Worm (Caenorhabditis elegans) whole organism, L1 larva: ENCODE measurements around the gene wrm-1.

Experiments used
- egl-27 ChIP-seq, 2 experiments: fragments of 150-350 bp in 1 of 2; sonication (generic microtip); optimal IDR thresholded peaks; 3 replicates each; lab custom pipeline; 2017 to 2018; ENCODE audit warnings: missing biosample characterization in 2 of 2, missing genetic modification characterization in 2 of 2, missing genetic modification reagents in 2 of 2
- fkh-4 ChIP-seq: sonication (generic microtip); optimal IDR thresholded peaks from 2 replicates; lab custom pipeline; 2016; ENCODE audit warnings: missing compliant biosample characterization, missing genetic modification characterization, borderline replicate concordance
- jun-1 ChIP-seq: fragments of 150-350 bp; optimal IDR thresholded peaks from 2 replicates; lab custom pipeline; 2014; ENCODE audit warnings: missing biosample characterization, missing genetic modification reagents, missing genetic modification characterization
- lin-13 ChIP-seq: fragments of 150-350 bp; optimal IDR thresholded peaks from 2 replicates; lab custom pipeline; 2014; ENCODE audit warnings: missing biosample characterization, missing genetic modification reagents, missing genetic modification characterization
- lin-35 ChIP-seq, 2 experiments: fragments of 150-350 bp; optimal IDR thresholded peaks; 2 replicates each; lab custom pipeline; 2014; ENCODE audit warnings: missing biosample characterization in 2 of 2, missing genetic modification characterization in 2 of 2, missing genetic modification reagents in 2 of 2
- lin-39 ChIP-seq: fragments of 150-350 bp; optimal IDR thresholded peaks from 2 replicates; lab custom pipeline; 2014; ENCODE audit warnings: missing biosample characterization, missing genetic modification reagents, missing genetic modification characterization
- nhr-12 ChIP-seq: sonication (generic microtip); optimal IDR thresholded peaks from 2 replicates; lab custom pipeline; 2017; ENCODE audit warnings: missing biosample characterization, missing genetic modification characterization
- nhr-77 ChIP-seq: fragments of 150-350 bp; optimal IDR thresholded peaks from 2 replicates; lab custom pipeline; 2014; ENCODE audit warnings: missing biosample characterization, missing genetic modification characterization
- skn-1 ChIP-seq: fragments of 150-350 bp; optimal IDR thresholded peaks from 2 replicates; lab custom pipeline; 2014; ENCODE audit warnings: missing biosample characterization, missing genetic modification characterization
- snpc-4 ChIP-seq: fragments of 150-350 bp; optimal IDR thresholded peaks from 2 replicates; lab custom pipeline; 2014; ENCODE audit warnings: missing biosample characterization, missing genetic modification characterization
- unc-30 ChIP-seq: sonication (generic microtip); optimal IDR thresholded peaks from 2 replicates; lab custom pipeline; 2017; ENCODE audit warnings: missing biosample characterization, missing genetic modification characterization
- unc-98 ChIP-seq: fragments of 200-800 bp; sonication (Bioruptor generic); IDR thresholded peaks from 2 replicates; pipeline ENCODE4 v1.3.6; 2022; ENCODE audit warnings: missing genetic modification characterization, missing compliant biosample characterization
- ztf-4 ChIP-seq: fragments of 150-350 bp; optimal IDR thresholded peaks from 2 replicates; lab custom pipeline; 2014; ENCODE audit warnings: missing biosample characterization, missing genetic modification characterization

ce11 chrIII:5697963-5698730 lies 24.5 kb upstream of the wrm-1 start, which contains the start of the genes lgg-3 and rgs-5:
- TF ChIP-seq lin-35 (GFP tag; optimal IDR thresholded peaks at IDR 0.05; lab: Kevin White, UChicago) (peak; percentile 10 to 70), jun-1 (tag; lab: Kevin White, UChicago) (no peak), egl-27 (tag; optimal IDR thresholded peaks at IDR 0.05; lab: Kevin White, UChicago) (no peak), ztf-4 (no peak), unc-98 (GFP tag; lab: Robert Waterston, UW) (no peak), lin-39 (tag; lab: Kevin White, UChicago) (no peak), skn-1 (tag; lab: Kevin White, UChicago) (no peak), lin-13 (GFP tag; lab: Kevin White, UChicago) (no peak), nhr-77 (tag; lab: Kevin White, UChicago) (no peak), fkh-4 (tag; lab: Kevin White, UChicago) (no peak), snpc-4 (tag; lab: Kevin White, UChicago) (no peak), unc-30 (tag; lab: Kevin White, UChicago) (no peak), nhr-12 (tag; lab: Kevin White, UChicago) (no peak)
